Fruit fly (Drosophila melanogaster) whole organism, embryonic: ENCODE data around the gene Son.
A peak's percentile ranks its signal among the peaks of the same experiment; 100 is the strongest.

Experiments used
- C15 ChIP-seq: fragments of 200-800 bp; sonication (Bioruptor generic); IDR thresholded peaks from 3 replicates; pipeline ENCODE4 v1.3.6; 2022; ENCODE audit warnings: missing biosample characterization, missing genetic modification characterization
- CG10321 ChIP-seq: fragments of 200-800 bp; sonication (Bioruptor generic); IDR thresholded peaks from 2 replicates; pipeline ENCODE4 v1.3.6; 2022; ENCODE audit warnings: missing biosample characterization, missing genetic modification characterization
- CG10654 ChIP-seq: fragments of 200-800 bp; sonication (Bioruptor generic); optimal IDR thresholded peaks from 2 replicates; lab custom pipeline; 2016; ENCODE audit warnings: missing biosample characterization, missing genetic modification characterization
- CG11093 ChIP-seq: fragments of 200-800 bp; sonication (Bioruptor generic); IDR thresholded peaks from 3 replicates; pipeline ENCODE4 v1.3.6; 2022; ENCODE audit warnings: missing biosample characterization, missing genetic modification characterization
- CG12219 ChIP-seq: fragments of 200-800 bp; sonication (Bioruptor generic); optimal IDR thresholded peaks from 3 replicates; lab custom pipeline; 2018; ENCODE audit warnings: missing biosample characterization, mild to moderate bottlenecking, missing genetic modification characterization
- CG12659 ChIP-seq: fragments of 200-800 bp; sonication (Bioruptor generic); optimal IDR thresholded peaks from 3 replicates; lab custom pipeline; 2017; ENCODE audit warnings: mild to moderate bottlenecking, missing biosample characterization, missing genetic modification reagents, missing genetic modification characterization
- CG13296 ChIP-seq: fragments of 200-800 bp; sonication (Bioruptor generic); optimal IDR thresholded peaks from 3 replicates; lab custom pipeline; 2018; ENCODE audit warnings: missing biosample characterization, mild to moderate bottlenecking, missing genetic modification characterization
- CG15479 ChIP-seq: fragments of 200-800 bp; sonication (Bioruptor generic); optimal IDR thresholded peaks from 3 replicates; lab custom pipeline; 2019; ENCODE audit warnings: missing biosample characterization, mild to moderate bottlenecking, missing genetic modification characterization, moderate library complexity
- CG17186 ChIP-seq: fragments of 200-800 bp; sonication (Bioruptor generic); optimal IDR thresholded peaks from 3 replicates; lab custom pipeline; 2017; ENCODE audit warnings: missing biosample characterization, missing genetic modification reagents, missing genetic modification characterization
- CG2129 ChIP-seq: fragments of 200-800 bp; sonication (Bioruptor generic); IDR thresholded peaks from 2 replicates; pipeline ENCODE4 v1.3.6; 2022; ENCODE audit warnings: missing biosample characterization, missing genetic modification characterization; ENCODE audit not compliant: partially characterized antibody
- CG2678 ChIP-seq: fragments of 200-800 bp; sonication (Bioruptor generic); optimal IDR thresholded peaks from 3 replicates; lab custom pipeline; 2019; ENCODE audit warnings: missing biosample characterization, mild to moderate bottlenecking, missing genetic modification characterization, moderate library complexity
- CG32767 ChIP-seq: fragments of 200-800 bp; sonication (Bioruptor generic); IDR thresholded peaks from 2 replicates; pipeline ENCODE4 v1.3.6; 2022; ENCODE audit warnings: missing biosample characterization, missing genetic modification characterization
- CG4328 ChIP-seq: fragments of 200-800 bp; sonication (Bioruptor generic); optimal IDR thresholded peaks from 3 replicates; lab custom pipeline; 2017; ENCODE audit warnings: missing biosample characterization, missing genetic modification reagents, missing genetic modification characterization
- CG4707 ChIP-seq: fragments of 200-800 bp; sonication (Bioruptor generic); optimal IDR thresholded peaks from 2 replicates; lab custom pipeline; 2018; ENCODE audit warnings: missing biosample characterization, mild to moderate bottlenecking, missing genetic modification characterization, moderate library complexity
- CG6854 ChIP-seq: fragments of 200-800 bp; sonication (Bioruptor generic); optimal IDR thresholded peaks from 3 replicates; lab custom pipeline; 2017; ENCODE audit warnings: missing biosample characterization, mild to moderate bottlenecking, missing genetic modification characterization
- CG7372 ChIP-seq: fragments of 200-800 bp; sonication (Bioruptor generic); IDR thresholded peaks from 2 replicates; pipeline ENCODE4 v1.3.6; 2022; ENCODE audit warnings: missing biosample characterization, missing genetic modification characterization
- CG7987 ChIP-seq: fragments of 200-800 bp; sonication (Bioruptor generic); optimal IDR thresholded peaks from 2 replicates; lab custom pipeline; 2018; ENCODE audit warnings: missing biosample characterization, mild to moderate bottlenecking, missing genetic modification characterization, moderate library complexity
- CG8924 ChIP-seq: fragments of 200-800 bp; optimal IDR thresholded peaks from 3 replicates; lab custom pipeline; 2019; ENCODE audit warnings: missing biosample characterization, mild to moderate bottlenecking, missing genetic modification characterization, moderate library complexity
- CTCF ChIP-seq: fragments of 200-800 bp; sonication (Bioruptor generic); optimal IDR thresholded peaks from 2 replicates; lab custom pipeline; 2017; ENCODE audit warnings: missing biosample characterization, mild to moderate bottlenecking, missing genetic modification characterization, moderate library complexity
- CrebB ChIP-seq: fragments of 200-800 bp; sonication (Bioruptor generic); optimal IDR thresholded peaks from 3 replicates; lab custom pipeline; 2018; ENCODE audit warnings: missing biosample characterization, mild to moderate bottlenecking, missing genetic modification characterization
- Dip3 ChIP-seq: fragments of 200-800 bp; sonication (Bioruptor generic); optimal IDR thresholded peaks from 3 replicates; lab custom pipeline; 2016; ENCODE audit warnings: missing biosample characterization, missing genetic modification characterization
- Eip74EF ChIP-seq, 2 experiments: fragments of 200-800 bp in 1 of 2; fragments of >200 bp in 1 of 2; sonication (Bioruptor generic) in 1 of 2; optimal IDR thresholded peaks; 2 replicates each; lab custom pipeline; 2017 to 2019; ENCODE audit warnings: missing biosample characterization in 2 of 2, missing genetic modification characterization in 2 of 2, mild to moderate bottlenecking in 1 of 2, moderate library complexity in 1 of 2
- Elba2 ChIP-seq: fragments of 200-800 bp; sonication (Bioruptor generic); optimal IDR thresholded peaks from 3 replicates; lab custom pipeline; 2016; ENCODE audit warnings: missing biosample characterization, missing genetic modification characterization
- Ets97D ChIP-seq: fragments of 200-800 bp; sonication (Bioruptor generic); optimal IDR thresholded peaks from 3 replicates; lab custom pipeline; 2016; ENCODE audit warnings: missing biosample characterization, missing genetic modification characterization
- GATAe ChIP-seq: fragments of 200-800 bp; sonication (Bioruptor generic); conservative IDR thresholded peaks from 2 replicates; pipeline ENCODE4 v1.3.6; 2022; ENCODE audit warnings: missing biosample characterization, missing genetic modification characterization
- Hey ChIP-seq: fragments of 200-800 bp; sonication (Bioruptor generic); optimal IDR thresholded peaks from 3 replicates; lab custom pipeline; 2018; ENCODE audit warnings: missing biosample characterization, mild to moderate bottlenecking, missing genetic modification characterization
- Lhr ChIP-seq: fragments of 200-800 bp; sonication (Bioruptor generic); optimal IDR thresholded peaks from 3 replicates; lab custom pipeline; 2017; ENCODE audit warnings: mild to moderate bottlenecking, missing biosample characterization, missing genetic modification reagents, missing genetic modification characterization
- NC2β ChIP-seq: fragments of 200-800 bp; sonication (Bioruptor generic); optimal IDR thresholded peaks from 2 replicates; lab custom pipeline; 2016; ENCODE audit warnings: missing biosample characterization, missing genetic modification characterization
- Rfx ChIP-seq: fragments of 200-800 bp; sonication (Bioruptor generic); IDR thresholded peaks from 2 replicates; pipeline ENCODE4 v1.3.6; 2022; ENCODE audit warnings: missing biosample characterization, missing genetic modification characterization
- Sry-δ ChIP-seq: fragments of 200-800 bp; sonication (Bioruptor generic); optimal IDR thresholded peaks from 2 replicates; lab custom pipeline; 2016; ENCODE audit warnings: missing biosample characterization, missing genetic modification characterization
- Stat92E ChIP-seq, 3 experiments: fragments of >200 bp in 2 of 3; fragments of 200-800 bp in 1 of 3; sonication (Bioruptor generic) in 1 of 3; optimal IDR thresholded peaks; 2 replicates each; lab custom pipeline; 2017 to 2019; ENCODE audit warnings: missing biosample characterization in 3 of 3, missing genetic modification characterization in 3 of 3, mild to moderate bottlenecking in 1 of 3, moderate library complexity in 1 of 3
- Trl ChIP-seq, 3 experiments: fragments of >200 bp in 2 of 3; fragments of 200-800 bp in 1 of 3; sonication (Bioruptor generic) in 1 of 3; optimal IDR thresholded peaks; 2 replicates in 1 of 3; 3 replicates in 2 of 3; lab custom pipeline; 2016 to 2017; ENCODE audit warnings: missing biosample characterization in 1 of 3, missing genetic modification characterization in 1 of 3
- Xbp1 ChIP-seq: fragments of 200-800 bp; sonication (Bioruptor generic); optimal IDR thresholded peaks from 3 replicates; lab custom pipeline; 2016; ENCODE audit warnings: missing biosample characterization, mild to moderate bottlenecking, missing genetic modification characterization
- ac ChIP-seq: fragments of 200-800 bp; sonication (Bioruptor generic); optimal IDR thresholded peaks from 3 replicates; lab custom pipeline; 2017; ENCODE audit warnings: missing biosample characterization, mild to moderate bottlenecking, missing genetic modification characterization
- croc ChIP-seq: fragments of 200-800 bp; sonication (Bioruptor generic); conservative IDR thresholded peaks from 3 replicates; pipeline ENCODE4 v1.3.6; 2022; ENCODE audit warnings: missing biosample characterization, missing genetic modification characterization
- crol ChIP-seq: fragments of 200-800 bp; sonication (Bioruptor generic); IDR thresholded peaks from 2 replicates; pipeline ENCODE4 v1.3.6; 2022; ENCODE audit warnings: missing biosample characterization, missing genetic modification characterization
- dmrt99B ChIP-seq: fragments of 200-800 bp; sonication (Bioruptor generic); optimal IDR thresholded peaks from 2 replicates; lab custom pipeline; 2018; ENCODE audit warnings: missing biosample characterization, mild to moderate bottlenecking, missing genetic modification characterization, moderate library complexity
- ham ChIP-seq: fragments of 200-800 bp; sonication (Bioruptor generic); IDR thresholded peaks from 2 replicates; pipeline ENCODE4 v1.3.6; 2022; ENCODE audit warnings: missing biosample characterization, missing genetic modification characterization
- kni ChIP-seq: fragments of 200-800 bp; sonication (Bioruptor generic); optimal IDR thresholded peaks from 3 replicates; lab custom pipeline; 2017; ENCODE audit warnings: mild to moderate bottlenecking, missing biosample characterization, missing genetic modification reagents, missing genetic modification characterization
- lov ChIP-seq, 2 experiments: fragments of 200-800 bp in 1 of 2; fragments of >200 bp in 1 of 2; sonication (Bioruptor generic) in 1 of 2; IDR thresholded peaks in 1 of 2; optimal IDR thresholded peaks in 1 of 2; 2 replicates in 1 of 2; 3 replicates in 1 of 2; pipeline versions ENCODE4 v1.3.6 to Lab custom; 2017 to 2022; ENCODE audit warnings: missing biosample characterization in 1 of 2, missing genetic modification characterization in 1 of 2
- mirr ChIP-seq: fragments of 200-800 bp; sonication (Bioruptor generic); optimal IDR thresholded peaks from 3 replicates; lab custom pipeline; 2018; ENCODE audit warnings: missing biosample characterization, mild to moderate bottlenecking, missing genetic modification characterization
- pzg ChIP-seq: fragments of 200-800 bp; sonication (Bioruptor generic); optimal IDR thresholded peaks from 3 replicates; lab custom pipeline; 2018; ENCODE audit warnings: missing biosample characterization, mild to moderate bottlenecking, missing genetic modification characterization, moderate library complexity
- ranshi ChIP-seq: fragments of 200-800 bp; sonication (Bioruptor generic); IDR thresholded peaks from 2 replicates; pipeline ENCODE4 v1.3.6; 2022; ENCODE audit warnings: missing biosample characterization, missing genetic modification characterization
- seq ChIP-seq: fragments of 200-800 bp; sonication (Bioruptor generic); IDR thresholded peaks from 2 replicates; pipeline ENCODE4 v1.3.6; 2022; ENCODE audit warnings: missing biosample characterization, missing genetic modification characterization
- slbo ChIP-seq: fragments of 200-800 bp; sonication (Bioruptor generic); IDR thresholded peaks from 2 replicates; pipeline ENCODE4 v1.3.6; 2022; ENCODE audit warnings: missing biosample characterization, missing genetic modification characterization
- sob ChIP-seq: fragments of 200-800 bp; sonication (Bioruptor generic); IDR thresholded peaks from 2 replicates; pipeline ENCODE4 v1.3.6; 2022; ENCODE audit warnings: missing biosample characterization, missing genetic modification characterization
- tap ChIP-seq: fragments of 200-800 bp; optimal IDR thresholded peaks from 3 replicates; lab custom pipeline; 2019; ENCODE audit warnings: missing biosample characterization, mild to moderate bottlenecking, missing genetic modification characterization, moderate library complexity
- tio ChIP-seq: fragments of 200-800 bp; sonication (Bioruptor generic); optimal IDR thresholded peaks from 2 replicates; lab custom pipeline; 2017; ENCODE audit warnings: missing biosample characterization, missing genetic modification characterization, inconsistent platforms
- ttk ChIP-seq: fragments of 200-800 bp; sonication (Bioruptor generic); IDR thresholded peaks from 2 replicates; pipeline ENCODE4 v2.1.2; 2022; ENCODE audit warnings: missing biosample characterization, missing genetic modification characterization
- wdn ChIP-seq: fragments of 200-800 bp; sonication (Bioruptor generic); IDR thresholded peaks from 2 replicates; pipeline ENCODE4 v1.3.6; 2022; ENCODE audit warnings: missing biosample characterization, missing genetic modification characterization
- zen ChIP-seq: fragments of 200-800 bp; sonication (Bioruptor generic); optimal IDR thresholded peaks from 3 replicates; lab custom pipeline; 2018; ENCODE audit warnings: missing biosample characterization, mild to moderate bottlenecking, missing genetic modification characterization, moderate library complexity

Gene Son

dm6 chr3R:9598099-9598498 is 20.3 kb downstream of the Son start (continued):
- TF ChIP-seq Rfx (GFP tag; lab: Robert Waterston, UW) (no peak), kni (GFP tag; lab: Kevin White, UChicago) (no peak), CG2129 (GFP tag; lab: Robert Waterston, UW) (no peak), CG32767 (GFP tag; lab: Robert Waterston, UW) (no peak), CG4328 (GFP tag; lab: Kevin White, UChicago) (no peak), Trl (optimal IDR thresholded peaks at IDR 0.05; lab: Kevin White, UChicago) (no peak), Trl (GFP tag; optimal IDR thresholded peaks at IDR 0.05; lab: Kevin White, UChicago) (peak; percentile 36), Xbp1 (GFP tag; lab: Kevin White, UChicago) (peak; percentile 64), croc (GFP tag; lab: Robert Waterston, UW) (no peak), Hey (tag; lab: Kevin White, UChicago) (no peak), slbo (peak; percentile 8; the same call in 1 of the 2 replicates), tio (GFP tag; lab: Kevin White, UChicago) (peak; percentile 29), Sry-δ (GFP tag; lab: Kevin White, UChicago) (peak; percentile 25), crol (GFP tag; lab: Robert Waterston, UW) (no peak), zen (peak; percentile 64), wdn (GFP tag; lab: Robert Waterston, UW) (no peak), CG10321 (no peak), mirr (GFP tag; lab: Kevin White, UChicago) (no peak), Lhr (GFP tag; lab: Kevin White, UChicago) (peak; percentile 30), ranshi (GFP tag; lab: Robert Waterston, UW) (0 out of 2 replicates have a peak, but pooled peaks have one; percentile 11), C15 (GFP tag; lab: Robert Waterston, UW) (no peak), NC2β (peak; percentile 40), CrebB (tag; lab: Kevin White, UChicago) (no peak), CTCF (GFP tag; lab: Kevin White, UChicago) (no peak), CG6854 (GFP tag; lab: Kevin White, UChicago) (no peak), CG17186 (peak; percentile 33), CG7987 (GFP tag; lab: Kevin White, UChicago) (no peak), ac (GFP tag; lab: Kevin White, UChicago) (no peak), lov (optimal IDR thresholded peaks at IDR 0.05; lab: Kevin White, UChicago) (no peak), lov (GFP tag; IDR thresholded peaks at IDR 0.05; lab: Robert Waterston, UW) (no peak), pzg (GFP tag; lab: Kevin White, UChicago) (no peak), Stat92E (GFP tag; optimal IDR thresholded peaks at IDR 0.05; lab: Kevin White, UChicago) (no peak), ttk (GFP tag; lab: Robert Waterston, UW) (no peak), GATAe (no peak), Eip74EF (GFP tag; optimal IDR thresholded peaks at IDR 0.05; lab: Kevin White, UChicago) (no peak), CG15479 (GFP tag; lab: Kevin White, UChicago) (no peak), CG4707 (GFP tag; lab: Kevin White, UChicago) (peak; percentile 42), CG13296 (GFP tag; lab: Kevin White, UChicago) (no peak), CG11093 (GFP tag; lab: Robert Waterston, UW) (no peak)

- TF ChIP-seq CG15479 (GFP tag; lab: Kevin White, UChicago) = no peak
- TF ChIP-seq CG7372 = peak; percentile 24; the same call in 1 of the 2 replicates
- no peak for TF ChIP-seq seq (GFP tag; lab: Robert Waterston, UW)
- peak; percentile 30 for TF ChIP-seq tap (tag; lab: Kevin White, UChicago)
- no peak for TF ChIP-seq Sry-δ (GFP tag; lab: Kevin White, UChicago)
- TF ChIP-seq CG8924 (tag; lab: Kevin White, UChicago) = peak; percentile 54
- peak; percentile 56 for TF ChIP-seq dmrt99B (tag; lab: Kevin White, UChicago)
- TF ChIP-seq Ets97D = no peak
- TF ChIP-seq Dip3 = no peak
- TF ChIP-seq CG2678 (tag; lab: Kevin White, UChicago) = peak; percentile 86
- TF ChIP-seq sob (GFP tag; lab: Robert Waterston, UW) = 0 out of 2 replicates have a peak, but pooled peaks have one; percentile 38
- peak; percentile 57 for TF ChIP-seq ranshi (GFP tag; lab: Robert Waterston, UW)
- TF ChIP-seq CG12219 (GFP tag; lab: Kevin White, UChicago) = no peak
- no peak for TF ChIP-seq Elba2 (GFP tag; lab: Kevin White, UChicago)
- TF ChIP-seq ham (GFP tag; lab: Robert Waterston, UW) = no peak
- TF ChIP-seq CG10654 (GFP tag; lab: Kevin White, UChicago) = no peak
- peak; percentile 42 for TF ChIP-seq CG12659 (GFP tag; lab: Kevin White, UChicago)
Measured at dm6 chr3R:9600558-9600959, 22.7 kb downstream of the Son start.
